Fruit fly (Drosophila melanogaster) whole organism, embryonic: Measurements from ENCODE around the gene CG3071.
A peak's percentile ranks its signal among the peaks of the same experiment; 100 is the strongest.

Source experiments
- Adf1 ChIP-seq: fragments of 200-800 bp; sonication (Bioruptor generic); IDR thresholded peaks from 2 replicates; pipeline ENCODE4 v1.3.6; 2022; ENCODE audit warnings: missing biosample characterization, missing genetic modification characterization
- Bdp1 ChIP-seq: fragments of 200-800 bp; sonication (Bioruptor generic); optimal IDR thresholded peaks from 3 replicates; lab custom pipeline; 2016; ENCODE audit warnings: missing biosample characterization, missing genetic modification characterization
- CG10209 ChIP-seq: fragments of 200-800 bp; sonication (Bioruptor generic); optimal IDR thresholded peaks from 3 replicates; lab custom pipeline; 2017; ENCODE audit warnings: missing biosample characterization, mild to moderate bottlenecking, missing genetic modification characterization, missing genetic modification reagents
- CG10321 ChIP-seq: fragments of 200-800 bp; sonication (Bioruptor generic); IDR thresholded peaks from 2 replicates; pipeline ENCODE4 v1.3.6; 2022; ENCODE audit warnings: missing biosample characterization, missing genetic modification characterization
- CG14441 ChIP-seq: fragments of 200-800 bp; sonication (Bioruptor generic); IDR thresholded peaks from 2 replicates; pipeline ENCODE4 v1.3.6; 2022; ENCODE audit warnings: missing biosample characterization, missing genetic modification characterization
- CG15479 ChIP-seq: fragments of 200-800 bp; sonication (Bioruptor generic); optimal IDR thresholded peaks from 3 replicates; lab custom pipeline; 2019; ENCODE audit warnings: missing biosample characterization, mild to moderate bottlenecking, missing genetic modification characterization, moderate library complexity
- CG17385 ChIP-seq: fragments of 200-800 bp; sonication (Bioruptor generic); optimal IDR thresholded peaks from 3 replicates; lab custom pipeline; 2018; ENCODE audit warnings: missing biosample characterization, mild to moderate bottlenecking, missing genetic modification characterization
- CG1832 ChIP-seq: fragments of 200-800 bp; sonication (Bioruptor generic); optimal IDR thresholded peaks from 2 replicates; lab custom pipeline; 2017; ENCODE audit warnings: missing biosample characterization, mild to moderate bottlenecking, missing genetic modification characterization, inconsistent platforms
- CG18599 ChIP-seq: fragments of 200-800 bp; sonication (Bioruptor generic); optimal IDR thresholded peaks from 3 replicates; lab custom pipeline; 2017; ENCODE audit warnings: missing biosample characterization, missing genetic modification characterization, mild to moderate bottlenecking, moderate library complexity, missing genetic modification reagents
- CG2129 ChIP-seq: fragments of 200-800 bp; sonication (Bioruptor generic); IDR thresholded peaks from 2 replicates; pipeline ENCODE4 v1.3.6; 2022; ENCODE audit warnings: missing biosample characterization, missing genetic modification characterization; ENCODE audit not compliant: partially characterized antibody
- CG2199 ChIP-seq: fragments of 200-800 bp; sonication (Bioruptor generic); IDR thresholded peaks from 3 replicates; pipeline ENCODE4 v1.3.6; 2022; ENCODE audit warnings: missing biosample characterization, missing genetic modification characterization
- CG31365 ChIP-seq: fragments of 200-800 bp; sonication (Bioruptor generic); optimal IDR thresholded peaks from 2 replicates; lab custom pipeline; 2018; ENCODE audit warnings: missing biosample characterization, mild to moderate bottlenecking, missing genetic modification characterization
- CG3163 ChIP-seq: fragments of 200-800 bp; sonication (Bioruptor generic); optimal IDR thresholded peaks from 3 replicates; lab custom pipeline; 2016; ENCODE audit warnings: missing biosample characterization, missing genetic modification characterization
- CG32767 ChIP-seq: fragments of 200-800 bp; sonication (Bioruptor generic); IDR thresholded peaks from 2 replicates; pipeline ENCODE4 v1.3.6; 2022; ENCODE audit warnings: missing biosample characterization, missing genetic modification characterization
- CG33213 ChIP-seq: fragments of 200-800 bp; sonication (Bioruptor generic); optimal IDR thresholded peaks from 3 replicates; lab custom pipeline; 2016; ENCODE audit warnings: missing biosample characterization, missing genetic modification characterization
- CG6654 ChIP-seq: fragments of 200-800 bp; sonication (Bioruptor generic); optimal IDR thresholded peaks from 2 replicates; lab custom pipeline; 2017; ENCODE audit warnings: missing biosample characterization, mild to moderate bottlenecking, missing genetic modification characterization
- D19A ChIP-seq: fragments of 200-800 bp; optimal IDR thresholded peaks from 3 replicates; lab custom pipeline; 2019; ENCODE audit warnings: missing biosample characterization, mild to moderate bottlenecking, missing genetic modification characterization, moderate library complexity
- Kr ChIP-seq: fragments of 200-800 bp; sonication (Bioruptor generic); optimal IDR thresholded peaks from 2 replicates; lab custom pipeline; 2017; ENCODE audit warnings: missing biosample characterization, mild to moderate bottlenecking, missing genetic modification characterization
- Lpt ChIP-seq: fragments of >200 bp; optimal IDR thresholded peaks from 2 replicates; lab custom pipeline; 2018; ENCODE audit warnings: missing biosample characterization, missing genetic modification characterization
- PHDP ChIP-seq: fragments of 200-800 bp; sonication (Bioruptor generic); optimal IDR thresholded peaks from 3 replicates; lab custom pipeline; 2018; ENCODE audit warnings: missing biosample characterization, mild to moderate bottlenecking, missing genetic modification characterization, moderate library complexity
- Sox100B ChIP-seq: fragments of 200-800 bp; sonication (Bioruptor generic); optimal IDR thresholded peaks from 3 replicates; lab custom pipeline; 2018; ENCODE audit warnings: missing biosample characterization, mild to moderate bottlenecking, missing genetic modification characterization
- Usf ChIP-seq: fragments of 200-800 bp; sonication (Bioruptor generic); optimal IDR thresholded peaks from 2 replicates; lab custom pipeline; 2017; ENCODE audit warnings: missing genotype, missing biosample characterization, missing genetic modification characterization
- cad ChIP-seq: fragments of >200 bp; optimal IDR thresholded peaks from 2 replicates; lab custom pipeline; 2017; ENCODE audit warnings: missing biosample characterization, missing genetic modification characterization
- chinmo ChIP-seq: fragments of 200-800 bp; sonication (Bioruptor generic); IDR thresholded peaks from 4 replicates; pipeline ENCODE4 v1.3.6; 2022; ENCODE audit warnings: missing biosample characterization, missing genetic modification characterization; ENCODE audit not compliant: partially characterized antibody
- ci ChIP-seq: fragments of 200-800 bp; sonication (Bioruptor generic); IDR thresholded peaks from 3 replicates; pipeline ENCODE4 v1.3.6; 2022; ENCODE audit warnings: missing biosample characterization, missing genetic modification characterization
- corto ChIP-seq: fragments of 200-800 bp; sonication (Bioruptor generic); optimal IDR thresholded peaks from 2 replicates; lab custom pipeline; 2016; ENCODE audit warnings: missing biosample characterization, mild to moderate bottlenecking, missing genetic modification characterization, moderate library complexity
- croc ChIP-seq: fragments of 200-800 bp; sonication (Bioruptor generic); conservative IDR thresholded peaks from 3 replicates; pipeline ENCODE4 v1.3.6; 2022; ENCODE audit warnings: missing biosample characterization, missing genetic modification characterization
- crol ChIP-seq: fragments of 200-800 bp; sonication (Bioruptor generic); IDR thresholded peaks from 2 replicates; pipeline ENCODE4 v1.3.6; 2022; ENCODE audit warnings: missing biosample characterization, missing genetic modification characterization
- fd96Cb ChIP-seq: fragments of 200-800 bp; sonication (Bioruptor generic); optimal IDR thresholded peaks from 2 replicates; lab custom pipeline; 2018; ENCODE audit warnings: missing biosample characterization, mild to moderate bottlenecking, missing genetic modification characterization, moderate library complexity
- gsb ChIP-seq: fragments of 200-800 bp; sonication (Bioruptor generic); IDR thresholded peaks from 2 replicates; pipeline ENCODE4 v1.3.6; 2022; ENCODE audit warnings: missing biosample characterization, missing genetic modification characterization
- kni ChIP-seq: fragments of 200-800 bp; sonication (Bioruptor generic); optimal IDR thresholded peaks from 3 replicates; lab custom pipeline; 2017; ENCODE audit warnings: mild to moderate bottlenecking, missing biosample characterization, missing genetic modification reagents, missing genetic modification characterization
- lmd ChIP-seq: fragments of 200-800 bp; sonication (Bioruptor generic); IDR thresholded peaks from 2 replicates; pipeline ENCODE4 v1.3.6; 2022; ENCODE audit warnings: missing biosample characterization, missing genetic modification characterization
- lola ChIP-seq, 3 experiments: fragments of >200 bp in 2 of 3; fragments of 200-800 bp in 1 of 3; sonication (Bioruptor generic) in 1 of 3; optimal IDR thresholded peaks; 2 replicates each; lab custom pipeline; 2017 to 2019; ENCODE audit warnings: missing biosample characterization in 3 of 3, missing genetic modification characterization in 3 of 3, mild to moderate bottlenecking in 1 of 3, moderate library complexity in 1 of 3
- nom ChIP-seq: fragments of 200-800 bp; sonication (Bioruptor generic); optimal IDR thresholded peaks from 2 replicates; lab custom pipeline; 2017; ENCODE audit warnings: missing biosample characterization, missing genetic modification characterization, mild to moderate bottlenecking, moderate library complexity, missing genetic modification reagents
- onecut ChIP-seq: fragments of 200-800 bp; sonication (Bioruptor generic); IDR thresholded peaks from 2 replicates; pipeline ENCODE4 v1.3.6; 2022; ENCODE audit warnings: missing biosample characterization, missing genetic modification characterization
- otp ChIP-seq: fragments of 200-800 bp; sonication (Bioruptor generic); IDR thresholded peaks from 3 replicates; pipeline ENCODE4, ENCODE4 v1.3.6; 2022; ENCODE audit warnings: missing biosample characterization, missing genetic modification characterization
- pros ChIP-seq: fragments of 200-800 bp; sonication (Bioruptor generic); optimal IDR thresholded peaks from 3 replicates; lab custom pipeline; 2019; ENCODE audit warnings: missing biosample characterization, mild to moderate bottlenecking, missing genetic modification characterization, moderate library complexity
- pum ChIP-seq: fragments of 200-800 bp; sonication (Bioruptor generic); optimal IDR thresholded peaks from 2 replicates; lab custom pipeline; 2016; ENCODE audit warnings: missing biosample characterization, missing genetic modification characterization
- ro ChIP-seq: fragments of 200-800 bp; sonication (Bioruptor generic); IDR thresholded peaks from 2 replicates; pipeline ENCODE4 v1.3.6; 2022; ENCODE audit warnings: missing biosample characterization, missing genetic modification characterization
- row ChIP-seq: fragments of 200-800 bp; sonication (Bioruptor generic); IDR thresholded peaks from 3 replicates; pipeline ENCODE4 v1.3.6; 2022; ENCODE audit warnings: missing biosample characterization, missing genetic modification characterization
- salm ChIP-seq: fragments of 200-800 bp; sonication (Bioruptor generic); optimal IDR thresholded peaks from 2 replicates; lab custom pipeline; 2018; ENCODE audit warnings: missing biosample characterization, mild to moderate bottlenecking, missing genetic modification characterization
- slbo ChIP-seq: fragments of 200-800 bp; sonication (Bioruptor generic); IDR thresholded peaks from 2 replicates; pipeline ENCODE4 v1.3.6; 2022; ENCODE audit warnings: missing biosample characterization, missing genetic modification characterization
- sna ChIP-seq: fragments of 200-800 bp; sonication (Bioruptor generic); IDR thresholded peaks from 2 replicates; pipeline ENCODE4 v1.3.6; 2022; ENCODE audit warnings: missing biosample characterization, missing genetic modification characterization; ENCODE audit not compliant: partially characterized antibody
- z ChIP-seq: fragments of 200-800 bp; sonication (Bioruptor generic); IDR thresholded peaks from 3 replicates; pipeline ENCODE4 v1.3.6; 2022; ENCODE audit warnings: missing biosample characterization, missing genetic modification characterization
- zf30C ChIP-seq: fragments of 200-800 bp; sonication (Bioruptor generic); optimal IDR thresholded peaks from 3 replicates; lab custom pipeline; 2018; ENCODE audit warnings: missing biosample characterization, mild to moderate bottlenecking, missing genetic modification characterization

CG3071 gene

dm6 chrX:2306307-2306706, 43.7 kb downstream of the CG3071 start (continued):
- TF ChIP-seq Bdp1 (GFP tag; lab: Kevin White, UChicago) (peak; percentile 36), lmd (GFP tag; lab: Robert Waterston, UW) (peak; percentile 66), Sox100B (GFP tag; lab: Kevin White, UChicago) (peak; percentile 78)

dm6 chrX:2306760-2307159, 44.1 kb downstream of the CG3071 start:
- TF ChIP-seq crol (GFP tag; lab: Robert Waterston, UW) (peak; percentile 91), CG33213 (GFP tag; lab: Kevin White, UChicago) (no peak), CG1832 (GFP tag; lab: Kevin White, UChicago) (peak; percentile 25), chinmo (GFP tag; lab: Robert Waterston, UW) (peak; percentile 15; the same call in 1 of the 4 replicates)

- TF ChIP-seq PHDP, result no peak
- TF ChIP-seq otp (GFP tag; lab: Robert Waterston, UW), result 0 out of 3 replicates have a peak, but pooled peaks have one; percentile 16
- TF ChIP-seq nom (GFP tag; lab: Kevin White, UChicago), result peak; percentile 3
- TF ChIP-seq pum (GFP tag; lab: Kevin White, UChicago), result no peak
- 0 out of 3 replicates have a peak, but pooled peaks have one; percentile 51 for TF ChIP-seq CG2199 (GFP tag; lab: Robert Waterston, UW)
- peak; percentile 13 for TF ChIP-seq Lpt (GFP tag; lab: Kevin White, UChicago)
- TF ChIP-seq CG10321 (GFP tag; lab: Robert Waterston, UW), result peak; percentile 80
- peak; percentile 67 for TF ChIP-seq cad (GFP tag; lab: Kevin White, UChicago)
- no peak for TF ChIP-seq croc (GFP tag; lab: Robert Waterston, UW)
- 0 out of 4 replicates have a peak, but pooled peaks have one; percentile 22 for TF ChIP-seq chinmo (GFP tag; lab: Robert Waterston, UW)
- peak; percentile 96 for TF ChIP-seq zf30C
- TF ChIP-seq CG17385 (GFP tag; lab: Kevin White, UChicago), result no peak
- TF ChIP-seq pros (GFP tag; lab: Kevin White, UChicago), result peak; percentile 98
- no peak for TF ChIP-seq lola (GFP tag; optimal IDR thresholded peaks at IDR 0.05; lab: Kevin White, UChicago)
- TF ChIP-seq onecut (GFP tag; lab: Robert Waterston, UW), result 0 out of 2 replicates have a peak, but pooled peaks have one; percentile 9
- no peak for TF ChIP-seq Usf (GFP tag; lab: Kevin White, UChicago)
- TF ChIP-seq CG15479, result peak; percentile 21
- no peak for TF ChIP-seq CG6654
- no peak for TF ChIP-seq CG10209 (GFP tag; lab: Kevin White, UChicago)
- no peak for TF ChIP-seq CG2129
- peak; percentile 43; the same call in 1 of the 3 replicates for TF ChIP-seq row (GFP tag; lab: Robert Waterston, UW)
- peak; percentile 6 for TF ChIP-seq D19A (tag; lab: Kevin White, UChicago)
- no peak for TF ChIP-seq gsb
- no peak for TF ChIP-seq slbo
- TF ChIP-seq salm (tag; lab: Kevin White, UChicago), result no peak
- peak; percentile 28; the same call in 1 of the 2 replicates for TF ChIP-seq Adf1 (GFP tag; lab: Robert Waterston, UW)
- TF ChIP-seq CG3163 (GFP tag; lab: Kevin White, UChicago), result no peak
- TF ChIP-seq kni (GFP tag; lab: Kevin White, UChicago), result peak; percentile 39
- 0 out of 3 replicates have a peak, but pooled peaks have one; percentile 16 for TF ChIP-seq z (GFP tag; lab: Robert Waterston, UW)
- TF ChIP-seq CG1832 (GFP tag; lab: Kevin White, UChicago), result peak; percentile 85
- no peak for TF ChIP-seq corto
- 0 out of 3 replicates have a peak, but pooled peaks have one; percentile 26 for TF ChIP-seq ci
- no peak for TF ChIP-seq sna (GFP tag; lab: Robert Waterston, UW)
- no peak for TF ChIP-seq CG31365 (tag; lab: Kevin White, UChicago)
- no peak for TF ChIP-seq Kr (GFP tag; lab: Kevin White, UChicago)
- peak; percentile 95 for TF ChIP-seq crol (GFP tag; lab: Robert Waterston, UW)
- no peak for TF ChIP-seq ro (GFP tag; lab: Robert Waterston, UW)
- peak; percentile 17 for TF ChIP-seq CG18599 (GFP tag; lab: Kevin White, UChicago)
- TF ChIP-seq fd96Cb (tag; lab: Kevin White, UChicago), result no peak
- TF ChIP-seq CG14441 (GFP tag; lab: Robert Waterston, UW), result no peak
- peak; percentile 69 for TF ChIP-seq CG32767 (GFP tag; lab: Robert Waterston, UW)
Measured at dm6 chrX:2307564-2307963, 44.9 kb downstream of the CG3071 start.
